Worm (Caenorhabditis elegans): ENCODE measurements around the gene K09B11.4.

ce11 chrIV:13460876-13461275, 31.5 kb downstream of the K09B11.4 start, which contains the start of gene Y38H8A.12:
- TF ChIP-seq blmp-1 (tag; optimal IDR thresholded peaks at IDR 0.05; ENCODE audit: insufficient read depth) = no peak
- TF ChIP-seq lin-11 (tag; optimal IDR thresholded peaks at IDR 0.05) = no peak
- TF ChIP-seq lin-39 (tag; optimal IDR thresholded peaks at IDR 0.05) = no peak
- TF ChIP-seq ztf-11 (tag; optimal IDR thresholded peaks at IDR 0.05) = no peak
- TF ChIP-seq lin-13 (GFP tag; optimal IDR thresholded peaks at IDR 0.05) = no peak
- no peak for TF ChIP-seq fos-1 (tag; optimal IDR thresholded peaks at IDR 0.05)
- no peak for TF ChIP-seq nhr-25 (tag; optimal IDR thresholded peaks at IDR 0.05)
- TF ChIP-seq mab-5 (tag; optimal IDR thresholded peaks at IDR 0.05) = no peak
- no peak for TF ChIP-seq nhr-10 (tag; optimal IDR thresholded peaks at IDR 0.05)
- no peak for TF ChIP-seq ZK546.5 (tag; optimal IDR thresholded peaks at IDR 0.05)
